Fruit fly (Drosophila melanogaster) whole organism, embryonic: ENCODE data around the gene ato.

Experiments
- Ada2b ChIP-seq: fragments of 200-800 bp; sonication (Bioruptor generic); IDR thresholded peaks from 2 replicates; pipeline ENCODE4 v1.3.6; 2022; ENCODE audit warnings: missing biosample characterization, missing genetic modification characterization
- B-H2 ChIP-seq: fragments of 200-800 bp; sonication (Bioruptor generic); optimal IDR thresholded peaks from 2 replicates; lab custom pipeline; 2018; ENCODE audit warnings: missing biosample characterization, mild to moderate bottlenecking, missing genetic modification characterization
- CG11398 ChIP-seq: fragments of 200-800 bp; sonication (Bioruptor generic); optimal IDR thresholded peaks from 2 replicates; lab custom pipeline; 2016; ENCODE audit warnings: missing biosample characterization, missing genetic modification characterization
- CG12071 ChIP-seq: fragments of 200-800 bp; sonication (Bioruptor generic); optimal IDR thresholded peaks from 3 replicates; lab custom pipeline; 2018; ENCODE audit warnings: missing biosample characterization, mild to moderate bottlenecking, missing genetic modification characterization
- CG13287 ChIP-seq: fragments of 200-800 bp; sonication (Bioruptor generic); IDR thresholded peaks from 2 replicates; pipeline ENCODE4 v1.3.6; 2022; ENCODE audit warnings: missing biosample characterization, missing genetic modification characterization; ENCODE audit not compliant: partially characterized antibody
- CG13624 ChIP-seq: fragments of 200-800 bp; sonication (Bioruptor generic); optimal IDR thresholded peaks from 2 replicates; lab custom pipeline; 2016; ENCODE audit warnings: missing biosample characterization, missing genetic modification characterization
- CG13894 ChIP-seq: fragments of 200-800 bp; sonication (Bioruptor generic); optimal IDR thresholded peaks from 3 replicates; lab custom pipeline; 2018; ENCODE audit warnings: missing biosample characterization, mild to moderate bottlenecking, missing genetic modification characterization, moderate library complexity
- CG1529 ChIP-seq: fragments of 200-800 bp; sonication (Bioruptor generic); optimal IDR thresholded peaks from 3 replicates; lab custom pipeline; 2018; ENCODE audit warnings: missing biosample characterization, missing genetic modification characterization
- CG16815 ChIP-seq: fragments of 200-800 bp; sonication (Bioruptor generic); optimal IDR thresholded peaks from 3 replicates; lab custom pipeline; 2017; ENCODE audit warnings: missing biosample characterization, mild to moderate bottlenecking, missing genetic modification characterization
- CG18764 ChIP-seq: fragments of 200-800 bp; sonication (Bioruptor generic); optimal IDR thresholded peaks from 3 replicates; lab custom pipeline; 2016; ENCODE audit warnings: missing biosample characterization, missing genetic modification characterization
- CG2199 ChIP-seq: fragments of 200-800 bp; sonication (Bioruptor generic); IDR thresholded peaks from 3 replicates; pipeline ENCODE4 v1.3.6; 2022; ENCODE audit warnings: missing biosample characterization, missing genetic modification characterization
- CG30431 ChIP-seq: fragments of 200-800 bp; sonication (Bioruptor generic); optimal IDR thresholded peaks from 2 replicates; lab custom pipeline; 2017; ENCODE audit warnings: missing biosample characterization, missing genetic modification characterization
- CG31365 ChIP-seq: fragments of 200-800 bp; sonication (Bioruptor generic); optimal IDR thresholded peaks from 2 replicates; lab custom pipeline; 2018; ENCODE audit warnings: missing biosample characterization, mild to moderate bottlenecking, missing genetic modification characterization
- CG31441 ChIP-seq: fragments of 200-800 bp; sonication (Bioruptor generic); IDR thresholded peaks from 2 replicates; pipeline ENCODE4 v1.3.6; 2022; ENCODE audit warnings: missing biosample characterization, missing genetic modification characterization
- CG5245 ChIP-seq: fragments of 200-800 bp; sonication (Bioruptor generic); optimal IDR thresholded peaks from 3 replicates; lab custom pipeline; 2016; ENCODE audit warnings: missing biosample characterization, missing genetic modification characterization
- CG6254 ChIP-seq: fragments of 200-800 bp; sonication (Bioruptor generic); optimal IDR thresholded peaks from 3 replicates; lab custom pipeline; 2017; ENCODE audit warnings: mild to moderate bottlenecking, missing biosample characterization, missing genetic modification reagents, missing genetic modification characterization
- CG6654 ChIP-seq: fragments of 200-800 bp; sonication (Bioruptor generic); optimal IDR thresholded peaks from 2 replicates; lab custom pipeline; 2017; ENCODE audit warnings: missing biosample characterization, mild to moderate bottlenecking, missing genetic modification characterization
- CG7839 ChIP-seq: fragments of 200-800 bp; sonication (Bioruptor generic); optimal IDR thresholded peaks from 3 replicates; lab custom pipeline; 2018; ENCODE audit warnings: missing biosample characterization, mild to moderate bottlenecking, missing genetic modification characterization, moderate library complexity
- CG7963 ChIP-seq: fragments of 200-800 bp; sonication (Bioruptor generic); IDR thresholded peaks from 3 replicates; pipeline ENCODE4 v1.3.6; 2022; ENCODE audit warnings: missing biosample characterization, missing genetic modification characterization; ENCODE audit not compliant: partially characterized antibody
- CG8281 ChIP-seq: fragments of 200-800 bp; sonication (Bioruptor generic); optimal IDR thresholded peaks from 2 replicates; lab custom pipeline; 2018; ENCODE audit warnings: missing biosample characterization, mild to moderate bottlenecking, missing genetic modification characterization, moderate library complexity
- CG8359 ChIP-seq: fragments of 200-800 bp; sonication (Bioruptor generic); optimal IDR thresholded peaks from 2 replicates; lab custom pipeline; 2017; ENCODE audit warnings: missing biosample characterization, mild to moderate bottlenecking, missing genetic modification characterization, borderline replicate concordance
- Dbx ChIP-seq: fragments of 200-800 bp; sonication (Bioruptor generic); IDR thresholded peaks from 3 replicates; pipeline ENCODE4 v1.3.6; 2022; ENCODE audit warnings: missing biosample characterization, missing genetic modification characterization
- Dfd ChIP-seq, 2 experiments: fragments of >200 bp; optimal IDR thresholded peaks; 2 replicates each; lab custom pipeline; 2017; ENCODE audit warnings: missing biosample characterization in 2 of 2, missing genetic modification characterization in 2 of 2
- Drgx ChIP-seq: fragments of 200-800 bp; sonication (Bioruptor generic); IDR thresholded peaks from 2 replicates; pipeline ENCODE4 v1.3.6; 2022; ENCODE audit warnings: missing biosample characterization, missing genetic modification characterization
- Ets97D ChIP-seq: fragments of 200-800 bp; sonication (Bioruptor generic); optimal IDR thresholded peaks from 3 replicates; lab custom pipeline; 2016; ENCODE audit warnings: missing biosample characterization, missing genetic modification characterization
- H2.0 ChIP-seq: fragments of 200-800 bp; sonication (Bioruptor generic); IDR thresholded peaks from 2 replicates; pipeline ENCODE4 v1.3.6; 2022; ENCODE audit warnings: missing biosample characterization, missing genetic modification characterization
- HLH4C ChIP-seq: fragments of 200-800 bp; sonication (Bioruptor generic); IDR thresholded peaks from 3 replicates; pipeline ENCODE4 v1.3.6; 2022; ENCODE audit warnings: missing biosample characterization, missing genetic modification characterization; ENCODE audit not compliant: partially characterized antibody
- HLHmδ ChIP-seq: fragments of 200-800 bp; sonication (Bioruptor generic); optimal IDR thresholded peaks from 2 replicates; lab custom pipeline; 2018; ENCODE audit warnings: missing biosample characterization, mild to moderate bottlenecking, missing genetic modification characterization, moderate library complexity
- Sox102F ChIP-seq: fragments of 200-800 bp; sonication (Bioruptor generic); optimal IDR thresholded peaks from 2 replicates; lab custom pipeline; 2018; ENCODE audit warnings: missing biosample characterization, mild to moderate bottlenecking, missing genetic modification characterization, moderate library complexity
- Tbp ChIP-seq: fragments of >200 bp; optimal IDR thresholded peaks from 2 replicates; lab custom pipeline; 2018; ENCODE audit warnings: missing biosample characterization, missing genetic modification characterization
- ab ChIP-seq: fragments of 200-800 bp; sonication (Bioruptor generic); optimal IDR thresholded peaks from 2 replicates; lab custom pipeline; 2016; ENCODE audit warnings: missing biosample characterization, missing genetic modification characterization
- bcd ChIP-seq: fragments of 200-800 bp; sonication (Bioruptor generic); optimal IDR thresholded peaks from 2 replicates; lab custom pipeline; 2017; ENCODE audit warnings: missing biosample characterization, mild to moderate bottlenecking, missing genetic modification characterization
- cad ChIP-seq: fragments of >200 bp; optimal IDR thresholded peaks from 2 replicates; lab custom pipeline; 2017; ENCODE audit warnings: missing biosample characterization, missing genetic modification characterization
- cg ChIP-seq: fragments of 200-800 bp; sonication (Bioruptor generic); optimal IDR thresholded peaks from 3 replicates; lab custom pipeline; 2019; ENCODE audit warnings: missing biosample characterization, mild to moderate bottlenecking, missing genetic modification characterization, moderate library complexity
- disco-r ChIP-seq: fragments of 200-800 bp; sonication (Bioruptor generic); optimal IDR thresholded peaks from 2 replicates; lab custom pipeline; 2016; ENCODE audit warnings: missing biosample characterization, missing genetic modification characterization
- dpn ChIP-seq, 2 experiments: fragments of 200-800 bp; sonication (Bioruptor generic); optimal IDR thresholded peaks; 3 replicates each; lab custom pipeline; 2016; ENCODE audit warnings: missing biosample characterization in 2 of 2, missing genetic modification characterization in 2 of 2
- ems ChIP-seq: fragments of 200-800 bp; sonication (Bioruptor generic); optimal IDR thresholded peaks from 3 replicates; lab custom pipeline; 2016; ENCODE audit warnings: missing biosample characterization, missing genetic modification characterization
- exex ChIP-seq: fragments of 200-800 bp; sonication (Bioruptor generic); optimal IDR thresholded peaks from 4 replicates; lab custom pipeline; 2018; ENCODE audit warnings: missing biosample characterization, mild to moderate bottlenecking, missing genetic modification characterization, moderate library complexity
- fd64A ChIP-seq: fragments of 200-800 bp; sonication (Bioruptor generic); optimal IDR thresholded peaks from 3 replicates; lab custom pipeline; 2018; ENCODE audit warnings: missing biosample characterization, mild to moderate bottlenecking, missing genetic modification characterization
- fru ChIP-seq: fragments of >200 bp; optimal IDR thresholded peaks from 2 replicates; lab custom pipeline; 2017
- gem ChIP-seq: fragments of 200-800 bp; sonication (Bioruptor generic); optimal IDR thresholded peaks from 2 replicates; lab custom pipeline; 2019; ENCODE audit warnings: missing biosample characterization, mild to moderate bottlenecking, missing genetic modification characterization, moderate library complexity
- ham ChIP-seq: fragments of 200-800 bp; sonication (Bioruptor generic); IDR thresholded peaks from 2 replicates; pipeline ENCODE4 v1.3.6; 2022; ENCODE audit warnings: missing biosample characterization, missing genetic modification characterization
- her ChIP-seq: fragments of 200-800 bp; sonication (Bioruptor generic); optimal IDR thresholded peaks from 2 replicates; lab custom pipeline; 2016; ENCODE audit warnings: missing biosample characterization, missing genetic modification characterization
- maf-S ChIP-seq: fragments of 200-800 bp; sonication (Bioruptor generic); optimal IDR thresholded peaks from 2 replicates; lab custom pipeline; 2016; ENCODE audit warnings: missing biosample characterization, missing genetic modification characterization
- otp ChIP-seq: fragments of 200-800 bp; sonication (Bioruptor generic); IDR thresholded peaks from 3 replicates; pipeline ENCODE4, ENCODE4 v1.3.6; 2022; ENCODE audit warnings: missing biosample characterization, missing genetic modification characterization
- pros ChIP-seq: fragments of 200-800 bp; sonication (Bioruptor generic); optimal IDR thresholded peaks from 3 replicates; lab custom pipeline; 2019; ENCODE audit warnings: missing biosample characterization, mild to moderate bottlenecking, missing genetic modification characterization, moderate library complexity
- scrt ChIP-seq: fragments of 200-800 bp; sonication (Bioruptor generic); optimal IDR thresholded peaks from 2 replicates; lab custom pipeline; 2018; ENCODE audit warnings: missing biosample characterization, mild to moderate bottlenecking, missing genetic modification characterization, moderate library complexity
- sens ChIP-seq: fragments of 200-800 bp; sonication (Bioruptor generic); peaks from one replicate; lab custom pipeline; 2016; ENCODE audit warnings: missing biosample characterization, missing genetic modification characterization
- sqz ChIP-seq: fragments of 200-800 bp; sonication (Bioruptor generic); optimal IDR thresholded peaks from 3 replicates; lab custom pipeline; 2018; ENCODE audit warnings: missing biosample characterization, mild to moderate bottlenecking, missing genetic modification characterization
- ssp ChIP-seq: fragments of 200-800 bp; sonication (Bioruptor generic); IDR thresholded peaks from 2 replicates; pipeline ENCODE4 v1.3.6; 2022; ENCODE audit warnings: missing biosample characterization, missing genetic modification characterization
- tin ChIP-seq: fragments of 200-800 bp; sonication (Bioruptor generic); optimal IDR thresholded peaks from 3 replicates; lab custom pipeline; 2016; ENCODE audit warnings: missing biosample characterization, missing genetic modification characterization
- vfl ChIP-seq: fragments of 200-800 bp; sonication (Bioruptor generic); optimal IDR thresholded peaks from 2 replicates; lab custom pipeline; 2016; ENCODE audit warnings: missing biosample characterization, missing genetic modification characterization

ato gene

DNA sequence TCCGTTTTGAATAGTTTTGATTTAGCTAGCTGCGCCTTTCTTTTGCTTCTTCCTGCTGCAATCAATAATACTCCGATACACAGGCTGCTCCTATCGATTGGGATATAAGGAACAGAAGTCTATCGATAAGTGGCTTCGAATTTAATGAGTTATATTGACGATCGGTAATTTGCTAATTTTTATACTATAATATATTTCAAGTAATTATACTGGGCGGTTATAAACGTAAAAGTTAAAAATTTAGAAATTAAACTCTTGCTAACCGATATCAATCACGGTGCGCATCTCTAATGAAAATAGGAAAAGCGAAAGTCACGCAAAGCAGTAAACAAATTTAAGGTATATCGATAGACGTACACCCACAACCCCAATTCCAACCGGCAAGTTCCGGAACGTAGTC is 34.1 kb upstream of the ato start, which contains the start of the genes CG9636, CG18749 and CG33722 (continued):
- TF ChIP-seq ham (GFP tag; lab: Robert Waterston, UW) (no peak), fd64A (GFP tag; lab: Kevin White, UChicago) (no peak), exex (tag; lab: Kevin White, UChicago) (peak; percentile 54), ab (GFP tag; lab: Kevin White, UChicago) (no peak), Ada2b (GFP tag; lab: Robert Waterston, UW) (peak; percentile 86), bcd (GFP tag; lab: Kevin White, UChicago) (peak; percentile 52), Dfd (GFP tag; optimal IDR thresholded peaks at IDR 0.05; lab: Kevin White, UChicago) (no peak), Sox102F (GFP tag; lab: Kevin White, UChicago) (peak; percentile 68), disco-r (GFP tag; lab: Kevin White, UChicago) (no peak), otp (0 out of 3 replicates have a peak, but pooled peaks have one; percentile 46), ems (GFP tag; lab: Kevin White, UChicago) (peak; percentile 63), B-H2 (GFP tag; lab: Kevin White, UChicago) (peak; percentile 71), CG18764 (peak; percentile 65), CG1529 (GFP tag; lab: Kevin White, UChicago) (peak; percentile 35), maf-S (GFP tag; lab: Kevin White, UChicago) (no peak), CG16815 (GFP tag; lab: Kevin White, UChicago) (no peak), cg (GFP tag; lab: Kevin White, UChicago) (no peak), gem (tag; lab: Kevin White, UChicago) (peak; percentile 85), CG13287 (peak; percentile 99), HLH4C (peak; percentile 99), CG31365 (tag; lab: Kevin White, UChicago) (peak; percentile 50), dpn (GFP tag; optimal IDR thresholded peaks at IDR 0.05; lab: Kevin White, UChicago) (peak; percentile 46 to 72), sens (GFP tag; lab: Kevin White, UChicago) (peak; percentile 88), H2.0 (GFP tag; lab: Robert Waterston, UW) (peak; percentile 25; the same call in 1 of the 2 replicates), CG2199 (0 out of 3 replicates have a peak, but pooled peaks have one; percentile 13), CG6254 (GFP tag; lab: Kevin White, UChicago) (peak; percentile 52), Dbx (GFP tag; lab: Robert Waterston, UW) (peak; percentile 75; the same call in 2 of the 3 replicates), HLHmδ (GFP tag; lab: Kevin White, UChicago) (no peak), CG12071 (no peak), sqz (GFP tag; lab: Kevin White, UChicago) (no peak), Tbp (no peak), CG5245 (GFP tag; lab: Kevin White, UChicago) (peak; percentile 45), tin (GFP tag; lab: Kevin White, UChicago) (peak; percentile 82), Ets97D (peak; percentile 53), cad (no peak), scrt (peak; percentile 41), fru (no peak), CG7963 (GFP tag; lab: Robert Waterston, UW) (peak; percentile 82), CG13624 (GFP tag; lab: Kevin White, UChicago) (peak; percentile 31), CG30431 (GFP tag; lab: Kevin White, UChicago) (no peak), CG13894 (tag; lab: Kevin White, UChicago) (peak; percentile 81), ssp (GFP tag; lab: Robert Waterston, UW) (peak; percentile 45; the same call in 1 of the 2 replicates), Drgx (GFP tag; lab: Robert Waterston, UW) (no peak), CG31441 (GFP tag; lab: Robert Waterston, UW) (peak; percentile 74), her (GFP tag; lab: Kevin White, UChicago) (no peak), CG8359 (no peak), vfl (peak; percentile 54), pros (GFP tag; lab: Kevin White, UChicago) (peak; percentile 16), CG6654 (no peak), CG7839 (tag; lab: Kevin White, UChicago) (peak; percentile 71), CG8281 (tag; lab: Kevin White, UChicago) (peak; percentile 55), CG11398 (no peak)
